Fruit fly (Drosophila melanogaster) whole organism, wandering third instar larva: ENCODE measurements around the gene CG13311.

Experiments used
- CG32264 ChIP-seq: fragments of 200-800 bp; sonication (Bioruptor generic); optimal IDR thresholded peaks from 2 replicates; lab custom pipeline; 2016; ENCODE audit warnings: missing biosample characterization, missing genetic modification characterization
- Dfd ChIP-seq: fragments of >200 bp; optimal IDR thresholded peaks from 2 replicates; lab custom pipeline; 2017; ENCODE audit warnings: missing biosample characterization, missing genetic modification characterization
- lola ChIP-seq: fragments of >200 bp; optimal IDR thresholded peaks from 2 replicates; lab custom pipeline; 2017; ENCODE audit warnings: missing biosample characterization, missing genetic modification characterization
- psq ChIP-seq: fragments of 200-800 bp; sonication (Bioruptor generic); optimal IDR thresholded peaks from 3 replicates; lab custom pipeline; 2017; ENCODE audit warnings: missing biosample characterization, mild to moderate bottlenecking, missing genetic modification characterization, moderate library complexity

dm6 chr3L:8753592-8753991 lies 48.4 kb downstream of the CG13311 start, which contains the start of gene Fhos:
- TF ChIP-seq CG32264 (GFP tag; lab: Kevin White, UChicago) (no peak), psq (GFP tag; lab: Kevin White, UChicago) (no peak), Dfd (GFP tag; lab: Kevin White, UChicago) (no peak), lola (GFP tag; lab: Kevin White, UChicago) (no peak)
